Fruit fly (Drosophila melanogaster) whole organism, embryonic: Measurements from ENCODE around the gene CG15343.

Experiments
- Ada2b ChIP-seq: fragments of 200-800 bp; sonication (Bioruptor generic); IDR thresholded peaks from 2 replicates; pipeline ENCODE4 v1.3.6; 2022; ENCODE audit warnings: missing biosample characterization, missing genetic modification characterization
- BEAF-32 ChIP-seq: fragments of 200-800 bp; sonication (Bioruptor generic); optimal IDR thresholded peaks from 3 replicates; lab custom pipeline; 2017; ENCODE audit warnings: missing biosample characterization, missing genetic modification characterization, mild to moderate bottlenecking, moderate library complexity, missing genetic modification reagents
- CG10565 ChIP-seq: fragments of 200-800 bp; sonication (Bioruptor generic); optimal IDR thresholded peaks from 3 replicates; lab custom pipeline; 2016; ENCODE audit warnings: missing biosample characterization, mild to moderate bottlenecking, missing genetic modification characterization
- CG11695 ChIP-seq: fragments of 200-800 bp; sonication (Bioruptor generic); IDR thresholded peaks from 3 replicates; pipeline ENCODE4 v1.3.6; 2022; ENCODE audit warnings: missing biosample characterization, missing genetic modification characterization
- CG12104 ChIP-seq: fragments of 200-800 bp; sonication (Bioruptor generic); optimal IDR thresholded peaks from 3 replicates; lab custom pipeline; 2016; ENCODE audit warnings: missing biosample characterization, missing genetic modification characterization
- CG12659 ChIP-seq: fragments of 200-800 bp; sonication (Bioruptor generic); optimal IDR thresholded peaks from 3 replicates; lab custom pipeline; 2017; ENCODE audit warnings: mild to moderate bottlenecking, missing biosample characterization, missing genetic modification reagents, missing genetic modification characterization
- CG15601 ChIP-seq: fragments of 200-800 bp; sonication (Bioruptor generic); optimal IDR thresholded peaks from 3 replicates; lab custom pipeline; 2019; ENCODE audit warnings: missing biosample characterization, mild to moderate bottlenecking, missing genetic modification characterization, moderate library complexity
- CG1602 ChIP-seq: fragments of 200-800 bp; sonication (Bioruptor generic); optimal IDR thresholded peaks from 3 replicates; lab custom pipeline; 2016; ENCODE audit warnings: missing biosample characterization, missing genetic modification characterization
- CG3163 ChIP-seq: fragments of 200-800 bp; sonication (Bioruptor generic); optimal IDR thresholded peaks from 3 replicates; lab custom pipeline; 2016; ENCODE audit warnings: missing biosample characterization, missing genetic modification characterization
- CG32532 ChIP-seq: fragments of 200-800 bp; sonication (Bioruptor generic); IDR thresholded peaks from 2 replicates; pipeline ENCODE4 v1.3.6; 2022; ENCODE audit warnings: missing biosample characterization, missing genetic modification characterization
- CG34376 ChIP-seq: fragments of 200-800 bp; sonication (Bioruptor generic); optimal IDR thresholded peaks from 2 replicates; lab custom pipeline; 2018; ENCODE audit warnings: missing biosample characterization, mild to moderate bottlenecking, missing genetic modification characterization
- CG4360 ChIP-seq: fragments of 200-800 bp; sonication (Bioruptor generic); IDR thresholded peaks from 2 replicates; pipeline ENCODE4 v1.3.6; 2022; ENCODE audit warnings: missing biosample characterization, missing genetic modification characterization
- CG7372 ChIP-seq: fragments of 200-800 bp; sonication (Bioruptor generic); IDR thresholded peaks from 2 replicates; pipeline ENCODE4 v1.3.6; 2022; ENCODE audit warnings: missing biosample characterization, missing genetic modification characterization
- CG7839 ChIP-seq: fragments of 200-800 bp; sonication (Bioruptor generic); optimal IDR thresholded peaks from 3 replicates; lab custom pipeline; 2018; ENCODE audit warnings: missing biosample characterization, mild to moderate bottlenecking, missing genetic modification characterization, moderate library complexity
- CG8765 ChIP-seq: fragments of 200-800 bp; sonication (Bioruptor generic); IDR thresholded peaks from 2 replicates; pipeline ENCODE4 v1.3.6; 2022; ENCODE audit warnings: missing biosample characterization, missing genetic modification characterization
- CkIIα-i1 ChIP-seq: fragments of 200-800 bp; sonication (Bioruptor generic); IDR thresholded peaks from 2 replicates; pipeline ENCODE4 v1.3.6; 2022; ENCODE audit warnings: missing biosample characterization, missing genetic modification characterization
- D ChIP-seq, 2 experiments: fragments of 200-800 bp in 1 of 2; fragments of >200 bp in 1 of 2; sonication (Bioruptor generic) in 1 of 2; optimal IDR thresholded peaks; 2 replicates in 1 of 2; 3 replicates in 1 of 2; lab custom pipeline; 2017; ENCODE audit warnings: mild to moderate bottlenecking in 1 of 2, missing biosample characterization in 1 of 2, missing genetic modification characterization in 1 of 2, missing genetic modification reagents in 1 of 2
- Elba2 ChIP-seq: fragments of 200-800 bp; sonication (Bioruptor generic); optimal IDR thresholded peaks from 3 replicates; lab custom pipeline; 2016; ENCODE audit warnings: missing biosample characterization, missing genetic modification characterization
- Ets97D ChIP-seq: fragments of 200-800 bp; sonication (Bioruptor generic); optimal IDR thresholded peaks from 3 replicates; lab custom pipeline; 2016; ENCODE audit warnings: missing biosample characterization, missing genetic modification characterization
- Gsc ChIP-seq: fragments of 200-800 bp; sonication (Bioruptor generic); IDR thresholded peaks from 2 replicates; pipeline ENCODE4 v1.3.6; 2022; ENCODE audit warnings: missing biosample characterization, missing genetic modification characterization
- Hand ChIP-seq: fragments of 200-800 bp; sonication (Bioruptor generic); optimal IDR thresholded peaks from 2 replicates; lab custom pipeline; 2017; ENCODE audit warnings: mild to moderate bottlenecking, missing biosample characterization, missing genetic modification reagents, missing genetic modification characterization
- Lhr ChIP-seq: fragments of 200-800 bp; sonication (Bioruptor generic); optimal IDR thresholded peaks from 3 replicates; lab custom pipeline; 2017; ENCODE audit warnings: mild to moderate bottlenecking, missing biosample characterization, missing genetic modification reagents, missing genetic modification characterization
- Mad ChIP-seq: fragments of 200-800 bp; sonication (Bioruptor generic); optimal IDR thresholded peaks from 2 replicates; lab custom pipeline; 2016; ENCODE audit warnings: missing biosample characterization, missing genetic modification characterization
- Mes4 ChIP-seq: fragments of 200-800 bp; sonication (Bioruptor generic); optimal IDR thresholded peaks from 2 replicates; lab custom pipeline; 2016; ENCODE audit warnings: missing biosample characterization, missing genetic modification characterization
- NFAT ChIP-seq: fragments of 200-800 bp; sonication (Bioruptor generic); IDR thresholded peaks from 2 replicates; pipeline ENCODE4 v1.3.6; 2022; ENCODE audit warnings: missing biosample characterization, missing genetic modification characterization
- Oaz ChIP-seq: fragments of 200-800 bp; sonication (Bioruptor generic); IDR thresholded peaks from 2 replicates; pipeline ENCODE4 v1.3.6; 2022; ENCODE audit warnings: missing biosample characterization, missing genetic modification characterization
- Rfx ChIP-seq: fragments of 200-800 bp; sonication (Bioruptor generic); IDR thresholded peaks from 2 replicates; pipeline ENCODE4 v1.3.6; 2022; ENCODE audit warnings: missing biosample characterization, missing genetic modification characterization
- Rx ChIP-seq: fragments of 200-800 bp; sonication (Bioruptor generic); IDR thresholded peaks from 2 replicates; pipeline ENCODE4 v1.3.6; 2022; ENCODE audit warnings: missing biosample characterization, missing genetic modification characterization
- Scr ChIP-seq: fragments of 200-800 bp; sonication (Bioruptor generic); IDR thresholded peaks from 2 replicates; pipeline ENCODE4 v1.3.6; 2022; ENCODE audit warnings: missing biosample characterization, missing genetic modification characterization; ENCODE audit not compliant: partially characterized antibody
- Sox100B ChIP-seq: fragments of 200-800 bp; sonication (Bioruptor generic); optimal IDR thresholded peaks from 3 replicates; lab custom pipeline; 2018; ENCODE audit warnings: missing biosample characterization, mild to moderate bottlenecking, missing genetic modification characterization
- Spps ChIP-seq: fragments of 200-800 bp; sonication (Bioruptor generic); optimal IDR thresholded peaks from 2 replicates; lab custom pipeline; 2018; ENCODE audit warnings: missing biosample characterization, mild to moderate bottlenecking, missing genetic modification characterization
- Sry-δ ChIP-seq: fragments of 200-800 bp; sonication (Bioruptor generic); optimal IDR thresholded peaks from 2 replicates; lab custom pipeline; 2016; ENCODE audit warnings: missing biosample characterization, missing genetic modification characterization
- YL-1 ChIP-seq: fragments of 200-800 bp; sonication (Bioruptor generic); optimal IDR thresholded peaks from 3 replicates; lab custom pipeline; 2017; ENCODE audit warnings: missing biosample characterization, mild to moderate bottlenecking, missing genetic modification characterization
- en ChIP-seq: fragments of 200-800 bp; sonication (Bioruptor generic); optimal IDR thresholded peaks from 2 replicates; lab custom pipeline; 2016; ENCODE audit warnings: missing biosample characterization, missing genetic modification characterization
- h ChIP-seq: fragments of >200 bp; optimal IDR thresholded peaks from 2 replicates; lab custom pipeline; 2017
- klu ChIP-seq: fragments of 200-800 bp; sonication (Bioruptor generic); IDR thresholded peaks from 2 replicates; pipeline ENCODE4 v1.3.6; 2022; ENCODE audit warnings: missing biosample characterization, missing genetic modification characterization
- maf-S ChIP-seq: fragments of 200-800 bp; sonication (Bioruptor generic); optimal IDR thresholded peaks from 2 replicates; lab custom pipeline; 2016; ENCODE audit warnings: missing biosample characterization, missing genetic modification characterization
- nau ChIP-seq: fragments of 200-800 bp; sonication (Bioruptor generic); optimal IDR thresholded peaks from 3 replicates; lab custom pipeline; 2017; ENCODE audit warnings: missing biosample characterization, mild to moderate bottlenecking, missing genetic modification characterization, missing genetic modification reagents
- odd ChIP-seq: fragments of 200-800 bp; sonication (Bioruptor generic); optimal IDR thresholded peaks from 2 replicates; lab custom pipeline; 2017; ENCODE audit warnings: missing biosample characterization, mild to moderate bottlenecking, missing genetic modification characterization
- peb ChIP-seq: fragments of 200-800 bp; sonication (Bioruptor generic); IDR thresholded peaks from 2 replicates; pipeline ENCODE4 v1.3.6; 2022; ENCODE audit warnings: missing biosample characterization, missing genetic modification characterization
- prd ChIP-seq, 3 experiments: fragments of >200 bp in 2 of 3; fragments of 200-800 bp in 1 of 3; sonication (Bioruptor generic) in 1 of 3; optimal IDR thresholded peaks in 2 of 3; IDR thresholded peaks in 1 of 3; 2 replicates in 2 of 3; 3 replicates in 1 of 3; pipeline versions ENCODE4 v1.3.6 to Lab custom; 2017 to 2022; ENCODE audit warnings: missing biosample characterization in 1 of 3, missing genetic modification characterization in 1 of 3
- pzg ChIP-seq: fragments of 200-800 bp; sonication (Bioruptor generic); optimal IDR thresholded peaks from 3 replicates; lab custom pipeline; 2018; ENCODE audit warnings: missing biosample characterization, mild to moderate bottlenecking, missing genetic modification characterization, moderate library complexity
- ranshi ChIP-seq: fragments of 200-800 bp; sonication (Bioruptor generic); IDR thresholded peaks from 2 replicates; pipeline ENCODE4 v1.3.6; 2022; ENCODE audit warnings: missing biosample characterization, missing genetic modification characterization
- schlank ChIP-seq: fragments of 200-800 bp; sonication (Bioruptor generic); optimal IDR thresholded peaks from 2 replicates; lab custom pipeline; 2018; ENCODE audit warnings: missing biosample characterization, mild to moderate bottlenecking, missing genetic modification characterization
- sqz ChIP-seq: fragments of 200-800 bp; sonication (Bioruptor generic); optimal IDR thresholded peaks from 3 replicates; lab custom pipeline; 2018; ENCODE audit warnings: missing biosample characterization, mild to moderate bottlenecking, missing genetic modification characterization
- stc ChIP-seq: fragments of 200-800 bp; sonication (Bioruptor generic); IDR thresholded peaks from 2 replicates; pipeline ENCODE4 v1.3.6; 2022; ENCODE audit warnings: missing biosample characterization, missing genetic modification characterization
- stwl ChIP-seq: fragments of 200-800 bp; sonication (Bioruptor generic); optimal IDR thresholded peaks from 3 replicates; lab custom pipeline; 2018; ENCODE audit warnings: missing biosample characterization, mild to moderate bottlenecking, missing genetic modification characterization, moderate library complexity
- tin ChIP-seq: fragments of 200-800 bp; sonication (Bioruptor generic); optimal IDR thresholded peaks from 3 replicates; lab custom pipeline; 2016; ENCODE audit warnings: missing biosample characterization, missing genetic modification characterization
- tio ChIP-seq: fragments of 200-800 bp; sonication (Bioruptor generic); optimal IDR thresholded peaks from 2 replicates; lab custom pipeline; 2017; ENCODE audit warnings: missing biosample characterization, missing genetic modification characterization, inconsistent platforms
- tll ChIP-seq, 2 experiments: fragments of 200-800 bp in 1 of 2; fragments of >200 bp in 1 of 2; sonication (Bioruptor generic) in 1 of 2; optimal IDR thresholded peaks; 2 replicates each; lab custom pipeline; 2017 to 2019; ENCODE audit warnings: missing biosample characterization in 2 of 2, missing genetic modification characterization in 2 of 2, mild to moderate bottlenecking in 1 of 2, moderate library complexity in 1 of 2

CG15343 gene

DNA sequence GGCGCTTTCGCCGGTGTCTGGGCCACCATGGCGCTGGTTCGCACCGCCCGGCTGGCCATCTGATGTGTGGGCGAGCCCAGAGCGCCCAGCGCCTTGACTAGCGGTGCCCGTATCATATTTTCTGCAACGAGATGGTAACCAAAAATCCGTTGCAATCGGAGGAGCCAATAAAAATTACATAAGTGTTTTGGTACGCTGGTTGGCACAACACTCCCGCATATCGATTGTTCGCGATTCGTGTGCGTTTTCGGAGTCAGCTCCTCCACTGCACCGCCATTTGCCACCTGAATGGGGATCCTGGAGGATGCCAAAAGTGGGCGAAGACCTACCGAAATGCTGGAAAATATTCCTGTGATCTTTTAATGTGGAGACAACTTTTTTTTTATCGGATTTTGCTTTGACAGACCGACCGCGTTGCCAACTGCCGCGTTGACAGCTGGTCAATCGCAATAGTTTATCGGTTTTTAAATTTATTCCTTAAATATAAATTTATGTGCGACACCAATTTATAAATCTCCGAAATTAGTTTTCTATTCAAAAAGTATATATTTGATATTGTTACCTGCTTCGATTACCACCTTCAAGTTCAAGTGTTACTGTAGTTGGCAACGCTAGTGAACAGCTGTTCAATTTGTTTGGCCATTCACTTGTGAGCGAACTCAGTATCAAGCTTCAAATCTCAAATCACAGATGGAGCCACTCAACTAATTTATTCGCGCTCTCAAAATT lies 22.2 kb downstream of the CG15343 start, which contains the start of gene ND-75 (continued):
- no peak for TF ChIP-seq D (optimal IDR thresholded peaks at IDR 0.05; lab: Kevin White, UChicago)
- no peak for TF ChIP-seq D (GFP tag; optimal IDR thresholded peaks at IDR 0.05; lab: Kevin White, UChicago)
- no peak for TF ChIP-seq CG8765 (GFP tag; lab: Robert Waterston, UW)
- peak; percentile 33 for TF ChIP-seq CG12659 (GFP tag; lab: Kevin White, UChicago)
- TF ChIP-seq Ada2b (GFP tag; lab: Robert Waterston, UW) = no peak
- TF ChIP-seq CG34376 (GFP tag; lab: Kevin White, UChicago) = no peak
- no peak for TF ChIP-seq Gsc
- no peak for TF ChIP-seq Lhr
- peak; percentile 51 for TF ChIP-seq pzg (GFP tag; lab: Kevin White, UChicago)
- no peak for TF ChIP-seq Rfx
- TF ChIP-seq stc = no peak
- no peak for TF ChIP-seq NFAT (GFP tag; lab: Robert Waterston, UW)
- peak; percentile 46 for TF ChIP-seq sqz (GFP tag; lab: Kevin White, UChicago)
- TF ChIP-seq h (lab: Kevin White, UChicago) = no peak
- no peak for TF ChIP-seq Rx (GFP tag; lab: Robert Waterston, UW)
- TF ChIP-seq CG3163 (GFP tag; lab: Kevin White, UChicago) = no peak
- TF ChIP-seq Mes4 (GFP tag; lab: Kevin White, UChicago) = no peak
- TF ChIP-seq odd (GFP tag; lab: Kevin White, UChicago) = no peak
- TF ChIP-seq CG7372 (GFP tag; lab: Robert Waterston, UW) = no peak
- TF ChIP-seq ranshi = no peak
- TF ChIP-seq klu = no peak
- TF ChIP-seq CG1602 (GFP tag; lab: Kevin White, UChicago) = no peak
- no peak for TF ChIP-seq prd (optimal IDR thresholded peaks at IDR 0.05; lab: Kevin White, UChicago)
- TF ChIP-seq prd (GFP tag; IDR thresholded peaks at IDR 0.05; lab: Robert Waterston, UW) = no peak
- TF ChIP-seq Sry-δ (GFP tag; lab: Kevin White, UChicago) = peak; percentile 13
- peak; percentile 42 for TF ChIP-seq BEAF-32
- no peak for TF ChIP-seq Hand (GFP tag; lab: Kevin White, UChicago)
- TF ChIP-seq tio = no peak
- TF ChIP-seq stwl (tag; lab: Kevin White, UChicago) = peak; percentile 45
- no peak for TF ChIP-seq CG12104 (GFP tag; lab: Kevin White, UChicago)
- no peak for TF ChIP-seq tll (GFP tag; optimal IDR thresholded peaks at IDR 0.05; lab: Kevin White, UChicago)
- TF ChIP-seq en (GFP tag; lab: Kevin White, UChicago) = no peak
- no peak for TF ChIP-seq CG7839 (tag; lab: Kevin White, UChicago)
- TF ChIP-seq YL-1 (GFP tag; lab: Kevin White, UChicago) = peak; percentile 56
- no peak for TF ChIP-seq Oaz (GFP tag; lab: Robert Waterston, UW)
- no peak for TF ChIP-seq nau (GFP tag; lab: Kevin White, UChicago)
- TF ChIP-seq schlank (tag; lab: Kevin White, UChicago) = no peak
- no peak for TF ChIP-seq CG10565 (GFP tag; lab: Kevin White, UChicago)
- TF ChIP-seq Mad (GFP tag; lab: Kevin White, UChicago) = no peak
- no peak for TF ChIP-seq Spps
- TF ChIP-seq Elba2 = no peak
- TF ChIP-seq maf-S (GFP tag; lab: Kevin White, UChicago) = no peak
- TF ChIP-seq CG32532 (GFP tag; lab: Robert Waterston, UW) = no peak
- TF ChIP-seq CG11695 = no peak
- peak; percentile 50 for TF ChIP-seq Ets97D (GFP tag; lab: Kevin White, UChicago)
- no peak for TF ChIP-seq CG15601 (tag; lab: Kevin White, UChicago)
- 0 out of 2 replicates have a peak, but pooled peaks have one; percentile 24 for TF ChIP-seq Scr
- TF ChIP-seq CkIIα-i1 (GFP tag; lab: Robert Waterston, UW) = no peak
- no peak for TF ChIP-seq peb (GFP tag; lab: Robert Waterston, UW)
- TF ChIP-seq CG4360 (GFP tag; lab: Robert Waterston, UW) = no peak
- TF ChIP-seq tin = no peak
- no peak for TF ChIP-seq Sox100B (GFP tag; lab: Kevin White, UChicago)
